Worm (Caenorhabditis elegans): ENCODE data around the gene F27E5.9.

ce11 chrII:10103212-10103611 lies 31.5 kb upstream of the F27E5.9 start:
- TF ChIP-seq ref-1 (GFP tag; conservative IDR thresholded peaks at IDR 0.05): no peak
- no peak for TF ChIP-seq cog-1 (tag; optimal IDR thresholded peaks at IDR 0.05)
- no peak for TF ChIP-seq tab-1 (GFP tag; IDR thresholded peaks at IDR 0.05)
